Fruit fly (Drosophila melanogaster) whole organism, prepupa: Measurements from ENCODE around the gene AdoR.

Experiments used
- CG10631 ChIP-seq: fragments of 200-800 bp; sonication (Bioruptor generic); optimal IDR thresholded peaks from 2 replicates; lab custom pipeline; 2016; ENCODE audit warnings: missing biosample characterization, missing genetic modification characterization
- CG31627 ChIP-seq: fragments of 200-800 bp; sonication (Bioruptor generic); optimal IDR thresholded peaks from 3 replicates; lab custom pipeline; 2016; ENCODE audit warnings: missing biosample characterization, missing genetic modification characterization
- CG6276 ChIP-seq: fragments of 200-800 bp; sonication (Bioruptor generic); optimal IDR thresholded peaks from 2 replicates; lab custom pipeline; 2017; ENCODE audit warnings: missing biosample characterization, mild to moderate bottlenecking, missing genetic modification characterization
- CG6808 ChIP-seq: fragments of 200-800 bp; sonication (Bioruptor generic); optimal IDR thresholded peaks from 3 replicates; lab custom pipeline; 2017; ENCODE audit warnings: missing biosample characterization, missing genetic modification characterization, mild to moderate bottlenecking, moderate library complexity, missing genetic modification reagents
- CG9139 ChIP-seq: fragments of 200-800 bp; sonication (Bioruptor generic); optimal IDR thresholded peaks from 3 replicates; lab custom pipeline; 2017; ENCODE audit warnings: missing biosample characterization, mild to moderate bottlenecking, missing genetic modification characterization
- Ets96B ChIP-seq: fragments of 200-800 bp; optimal IDR thresholded peaks from 2 replicates; lab custom pipeline; 2019; ENCODE audit warnings: missing biosample characterization, mild to moderate bottlenecking, missing genetic modification characterization, moderate library complexity

DNA sequence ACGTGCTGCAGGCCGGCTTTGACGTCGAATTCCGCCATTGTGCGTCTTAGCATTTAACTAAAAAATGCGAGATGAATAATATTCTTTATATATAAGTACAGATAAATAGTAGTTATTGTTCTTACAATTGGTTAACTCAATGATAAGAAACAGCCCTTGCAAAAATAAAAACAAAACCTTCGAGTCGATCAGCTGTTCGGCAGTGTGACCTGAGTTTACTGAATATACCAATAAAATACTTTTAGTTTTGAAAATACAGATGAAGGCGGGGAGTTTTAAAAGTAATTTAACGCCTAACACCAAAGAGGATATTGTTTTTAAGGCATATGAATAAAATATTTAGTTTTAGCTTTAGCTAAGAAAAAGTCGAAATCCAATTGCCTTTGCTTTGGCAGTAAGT, 28.1 kb upstream of the AdoR start, which contains the start of the genes CG1983 and CG15530:
- no peak for TF ChIP-seq Ets96B (tag; lab: Kevin White, UChicago)
- TF ChIP-seq CG9139 (GFP tag; lab: Kevin White, UChicago): no peak
- TF ChIP-seq CG31627 (GFP tag; lab: Kevin White, UChicago): no peak
- TF ChIP-seq CG6808 (GFP tag; lab: Kevin White, UChicago): peak; percentile 74
- TF ChIP-seq CG10631 (GFP tag; lab: Kevin White, UChicago): no peak
- TF ChIP-seq CG6276 (GFP tag; lab: Kevin White, UChicago): no peak
